Worm (Caenorhabditis elegans): ENCODE data around the gene Y73F8A.32.

Y73F8A.32 gene

ce11 chrIV:15539447-15539994, 18.3 kb upstream of the Y73F8A.32 start, which contains the start of gene Y73F8A.35:
Y73F8A.35 (minus strand) TSS chrIV:15539944.
- TF ChIP-seq rpc-1 (optimal IDR thresholded peaks at IDR 0.05) (no peak), rpc-1 (tag; optimal IDR thresholded peaks at IDR 0.05) (no peak), B0019.2 (GFP tag; conservative IDR thresholded peaks at IDR 0.05) (no peak), F39B2.1 (GFP tag; IDR thresholded peaks at IDR 0.05) (no peak), F52B5.7 (tag; optimal IDR thresholded peaks at IDR 0.05) (no peak), lin-40 (tag; optimal IDR thresholded peaks at IDR 0.05) (no peak), snpc-4 (GFP tag; optimal IDR thresholded peaks at IDR 0.05) (no peak), snpc-4 (tag; optimal IDR thresholded peaks at IDR 0.05) (peak in 2 of 4 experiments; percentile 9 to 79)

DNA sequence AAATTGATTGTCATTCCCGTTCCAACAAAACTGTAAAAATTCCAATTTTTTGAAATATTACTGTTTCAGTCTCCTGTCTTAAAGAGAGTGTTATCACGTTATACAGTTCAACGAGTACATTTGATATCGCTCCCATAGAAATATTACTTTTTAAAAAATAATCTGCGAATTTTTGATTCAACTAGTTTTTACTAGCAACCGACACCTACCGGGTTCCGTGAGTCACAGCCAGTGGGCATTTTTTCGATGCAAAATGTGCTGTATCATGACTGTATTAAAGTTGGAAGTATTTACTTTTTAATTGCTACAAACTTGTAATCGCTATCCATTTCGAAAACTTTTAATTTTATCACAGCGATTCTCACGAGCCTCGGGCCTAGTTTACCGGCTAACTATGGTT, 16.1 kb upstream of the Y73F8A.32 start:
- 0 out of 2 replicates have a peak, but pooled peaks have one; percentile 66 for TF ChIP-seq attf-6 (GFP tag; IDR thresholded peaks at IDR 0.05)
- TF ChIP-seq F52B5.7 (tag; optimal IDR thresholded peaks at IDR 0.05), result no peak
- no peak for TF ChIP-seq hlh-26 (GFP tag; conservative IDR thresholded peaks at IDR 0.05)
- TF ChIP-seq attf-3 (GFP tag; conservative IDR thresholded peaks at IDR 0.05), result no peak
- no peak for TF ChIP-seq fkh-3 (tag; optimal IDR thresholded peaks at IDR 0.05)
- no peak for TF ChIP-seq lin-40 (tag; optimal IDR thresholded peaks at IDR 0.05)
- no peak for TF ChIP-seq F23B12.7 (tag; optimal IDR thresholded peaks at IDR 0.05; ENCODE audit: insufficient read depth)
- TF ChIP-seq akir-1 (GFP tag; optimal IDR thresholded peaks at IDR 0.05), result no peak
- no peak for TF ChIP-seq ztf-26 (tag; optimal IDR thresholded peaks at IDR 0.05)
- no peak for TF ChIP-seq pha-4 (tag; optimal IDR thresholded peaks at IDR 0.05)
- TF ChIP-seq mxl-1 (tag; optimal IDR thresholded peaks at IDR 0.05), result no peak
- TF ChIP-seq snpc-4 (GFP tag; optimal IDR thresholded peaks at IDR 0.05), result no peak
- TF ChIP-seq snpc-4 (tag; optimal IDR thresholded peaks at IDR 0.05), result peak in 2 of 4 experiments; percentile 54 to 81

DNA sequence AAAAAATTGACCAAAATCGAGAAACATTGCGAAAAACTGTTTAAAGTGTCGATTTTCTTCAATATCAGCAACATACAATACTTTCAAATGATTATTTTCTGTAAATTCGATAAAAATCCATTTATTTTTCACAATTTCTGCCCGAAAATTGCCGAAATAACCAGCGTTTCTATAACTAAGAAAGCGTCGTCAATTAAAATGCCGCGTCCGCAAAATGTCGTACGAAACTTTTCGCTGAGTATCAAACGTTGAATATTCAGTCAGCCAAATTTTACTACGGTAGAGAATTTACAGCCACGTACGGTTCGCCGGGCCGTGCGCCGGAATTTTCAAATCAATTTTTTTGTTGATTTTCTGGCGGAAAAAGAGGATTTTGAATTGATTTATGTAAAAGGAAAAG, 9.2 kb upstream of the Y73F8A.32 start:
- 0 out of 2 replicates have a peak, but pooled peaks have one; percentile 72 for TF ChIP-seq nhr-120 (GFP tag; IDR thresholded peaks at IDR 0.05)
- TF ChIP-seq ztf-25 (GFP tag; IDR thresholded peaks at IDR 0.05), result 0 out of 2 replicates have a peak, but pooled peaks have one; percentile 64
- TF ChIP-seq let-526 (GFP tag; IDR thresholded peaks at IDR 0.05), result peak; percentile 72; the same call in 1 of the 2 replicates
- peak; percentile 82 for TF ChIP-seq ceh-100 (GFP tag; IDR thresholded peaks at IDR 0.05)
- peak; percentile 81 for TF ChIP-seq ztf-28 (GFP tag; IDR thresholded peaks at IDR 0.05)
- peak; percentile 89 for TF ChIP-seq Y56A3A.18 (GFP tag; IDR thresholded peaks at IDR 0.05)
- TF ChIP-seq dox-1 (GFP tag; IDR thresholded peaks at IDR 0.05), result peak; percentile 97; the same call in 1 of the 2 replicates
- TF ChIP-seq hmg-20 (GFP tag; IDR thresholded peaks at IDR 0.05), result peak; percentile 83; the same call in 1 of the 2 replicates
- TF ChIP-seq Y53G8AR.9 (GFP tag; conservative IDR thresholded peaks at IDR 0.05), result peak; percentile 96
- TF ChIP-seq ceh-91 (GFP tag; IDR thresholded peaks at IDR 0.05), result peak; percentile 81
- TF ChIP-seq ekl-4 (GFP tag; IDR thresholded peaks at IDR 0.05), result peak; percentile 94
- peak; percentile 80 for TF ChIP-seq lir-1 (GFP tag; conservative IDR thresholded peaks at IDR 0.05)
- 0 out of 2 replicates have a peak, but pooled peaks have one; percentile 51 for TF ChIP-seq egl-44 (GFP tag; IDR thresholded peaks at IDR 0.05)
- TF ChIP-seq hsf-1 (GFP tag; IDR thresholded peaks at IDR 0.05), result peak; percentile 87
- peak; percentile 86 for TF ChIP-seq C06A6.2 (GFP tag; conservative IDR thresholded peaks at IDR 0.05)
- peak; percentile 84; the same call in 1 of the 2 replicates for TF ChIP-seq cebp-2 (GFP tag; IDR thresholded peaks at IDR 0.05)
- TF ChIP-seq snpc-4 (GFP tag; optimal IDR thresholded peaks at IDR 0.05), result peak; percentile 50
- TF ChIP-seq snpc-4 (tag; optimal IDR thresholded peaks at IDR 0.05), result peak in 2 of 4 experiments; percentile 41 to 93
- TF ChIP-seq cebp-1 (GFP tag; IDR thresholded peaks at IDR 0.05), result peak; percentile 72
- peak; percentile 34 for TF ChIP-seq cebp-1 (tag; optimal IDR thresholded peaks at IDR 0.05)
- 0 out of 2 replicates have a peak, but pooled peaks have one; percentile 46 for TF ChIP-seq ztf-6 (GFP tag; IDR thresholded peaks at IDR 0.05)
- 0 out of 2 replicates have a peak, but pooled peaks have one; percentile 59 for TF ChIP-seq F39B2.1 (GFP tag; IDR thresholded peaks at IDR 0.05)
- peak; percentile 91 for TF ChIP-seq bed-2 (GFP tag; IDR thresholded peaks at IDR 0.05)
- TF ChIP-seq pbrm-1 (GFP tag; IDR thresholded peaks at IDR 0.05), result peak; percentile 94
- TF ChIP-seq attf-6 (GFP tag; IDR thresholded peaks at IDR 0.05), result peak; percentile 99
- TF ChIP-seq rcor-1 (GFP tag; IDR thresholded peaks at IDR 0.05), result peak; percentile 94
- TF ChIP-seq ztf-18 (tag; optimal IDR thresholded peaks at IDR 0.05), result peak; percentile 57
- TF ChIP-seq madf-6 (GFP tag; IDR thresholded peaks at IDR 0.05), result peak; percentile 92
- peak; percentile 88 for TF ChIP-seq D2030.7 (GFP tag; IDR thresholded peaks at IDR 0.05)
- peak; percentile 50 for TF ChIP-seq tlf-1 (GFP tag; optimal IDR thresholded peaks at IDR 0.05)
- TF ChIP-seq lin-26 (GFP tag; IDR thresholded peaks at IDR 0.05), result peak; percentile 76
- peak; percentile 94 for TF ChIP-seq K11D2.4 (GFP tag; IDR thresholded peaks at IDR 0.05)
